Fruit fly (Drosophila melanogaster) whole organism: ENCODE measurements around the gene Cmpk.

ENCODE experiments used
- Dll ChIP-seq: fragments of >200 bp; optimal IDR thresholded peaks from 2 replicates; lab custom pipeline; 2017
- pan ChIP-seq: fragments of >200 bp; optimal IDR thresholded peaks from 2 replicates; lab custom pipeline; 2017
- usp ChIP-seq: fragments of >200 bp; optimal IDR thresholded peaks from 2 replicates; lab custom pipeline; 2017; ENCODE audit warnings: missing biosample characterization, missing genetic modification characterization, mixed read lengths

DNA sequence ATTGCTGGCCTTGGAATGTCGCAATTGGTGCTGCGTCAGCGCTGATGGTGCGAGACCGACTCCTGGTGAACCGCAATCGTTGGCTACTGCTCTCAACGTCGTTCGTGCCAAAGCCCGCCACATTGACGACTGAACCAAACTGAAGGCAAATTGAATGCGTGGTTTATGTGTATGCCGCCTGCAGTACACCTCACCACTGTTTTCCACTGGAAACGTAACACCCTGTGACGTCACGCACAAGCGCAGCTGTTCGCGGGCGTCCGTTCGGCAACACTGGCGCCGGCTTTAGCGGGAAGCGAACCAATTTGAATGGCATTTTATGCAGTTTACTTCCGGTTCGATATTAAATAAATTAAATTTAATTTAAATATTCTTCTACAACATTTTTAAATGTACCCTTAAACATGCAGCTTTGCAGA is at the start of gene Cmpk:
- TF ChIP-seq Dll (no peak), usp (GFP tag; lab: Kevin White, UChicago) (no peak), pan (no peak)
